Worm (Caenorhabditis elegans) whole organism, early embryonic: Measurements from ENCODE around the gene srj-29.

Source experiments
- B0310.2 ChIP-seq: sonication (generic microtip); optimal IDR thresholded peaks from 2 replicates; lab custom pipeline; 2016; ENCODE audit warnings: mild to moderate bottlenecking, missing genetic modification characterization, missing compliant biosample characterization
- aly-1 ChIP-seq: sonication (generic microtip); optimal IDR thresholded peaks from 2 replicates; lab custom pipeline; 2016; ENCODE audit warnings: missing genetic modification characterization, missing compliant biosample characterization
- ama-1 ChIP-seq: fragments of 150-350 bp; optimal IDR thresholded peaks from 2 replicates; lab custom pipeline; 2014
- ceh-13 ChIP-seq: fragments of 200-800 bp; sonication (Bioruptor generic); optimal IDR thresholded peaks from 2 replicates; lab custom pipeline; 2018; ENCODE audit warnings: mild to moderate bottlenecking, missing genetic modification characterization, missing compliant biosample characterization
- ceh-36 ChIP-seq: sonication (generic microtip); optimal IDR thresholded peaks from 2 replicates; lab custom pipeline; 2016; ENCODE audit warnings: missing genetic modification characterization, inconsistent platforms, missing compliant biosample characterization
- ets-7 ChIP-seq: sonication (generic microtip); optimal IDR thresholded peaks from 2 replicates; lab custom pipeline; 2016; ENCODE audit warnings: missing genotype, missing genetic modification characterization, missing compliant biosample characterization
- flt-1 ChIP-seq: fragments of 200-800 bp; sonication (Bioruptor generic); IDR thresholded peaks from 2 replicates; pipeline ENCODE4 v1.3.6; 2022; ENCODE audit warnings: missing genetic modification characterization, missing compliant biosample characterization
- hmbx-1 ChIP-seq: sonication (generic microtip); optimal IDR thresholded peaks from 2 replicates; lab custom pipeline; 2016; ENCODE audit warnings: mild to moderate bottlenecking, missing genetic modification characterization, missing compliant biosample characterization
- hmg-4 ChIP-seq: fragments of 200-800 bp; sonication (Bioruptor generic); optimal IDR thresholded peaks from 2 replicates; lab custom pipeline; 2018; ENCODE audit warnings: mild to moderate bottlenecking, missing genetic modification characterization, missing compliant biosample characterization
- hnd-1 ChIP-seq: sonication (generic microtip); optimal IDR thresholded peaks from 2 replicates; lab custom pipeline; 2016; ENCODE audit warnings: missing genetic modification characterization, missing compliant biosample characterization
- pes-1 ChIP-seq: fragments of 200-800 bp; sonication (Bioruptor generic); IDR thresholded peaks from 2 replicates; pipeline ENCODE4 v1.3.6; 2022; ENCODE audit warnings: missing genetic modification reagents, missing genetic modification characterization, missing compliant biosample characterization
- scrt-1 ChIP-seq: fragments of 200-800 bp; sonication (Bioruptor generic); IDR thresholded peaks from 2 replicates; pipeline ENCODE4 v1.3.6; 2022; ENCODE audit warnings: missing genetic modification characterization, missing compliant biosample characterization
- sea-1 ChIP-seq: fragments of 200-800 bp; sonication (Bioruptor generic); conservative IDR thresholded peaks from 2 replicates; pipeline ENCODE4 v1.3.6; 2022; ENCODE audit warnings: missing genetic modification characterization, missing compliant biosample characterization
- tbx-11 ChIP-seq: fragments of 200-800 bp; sonication (Bioruptor generic); IDR thresholded peaks from 2 replicates; pipeline ENCODE4 v1.3.6; 2022; ENCODE audit warnings: missing genetic modification characterization, missing compliant biosample characterization
- tbx-37 ChIP-seq: fragments of 200-800 bp; sonication (Bioruptor generic); conservative IDR thresholded peaks from 2 replicates; pipeline ENCODE4 v1.3.6; 2022; ENCODE audit warnings: missing genetic modification reagents, missing genetic modification characterization, missing compliant biosample characterization
- tra-4 ChIP-seq: sonication (generic microtip); optimal IDR thresholded peaks from 2 replicates; lab custom pipeline; 2017; ENCODE audit warnings: missing genetic modification characterization, missing compliant biosample characterization

The srj-29 gene

ce11 chrV:16040848-16041247, 34.6 kb upstream of the srj-29 start:
- TF ChIP-seq ama-1 (lab: Kevin White, UChicago) (peak; percentile 77), hmbx-1 (tag; lab: Kevin White, UChicago) (peak; percentile 8), aly-1 (peak; percentile 45), pes-1 (GFP tag; lab: Robert Waterston, UW) (peak; percentile 61), flt-1 (GFP tag; lab: Robert Waterston, UW) (0 out of 2 replicates have a peak, but pooled peaks have one; percentile 6), scrt-1 (0 out of 2 replicates have a peak, but pooled peaks have one; percentile 17)

ce11 chrV:16041412-16041811, 34.0 kb upstream of the srj-29 start:
- TF ChIP-seq ceh-36 (tag; lab: Kevin White, UChicago) = no peak
- TF ChIP-seq tbx-37 (GFP tag; lab: Robert Waterston, UW) = no peak
- no peak; the same call in 1 of the 2 replicates for TF ChIP-seq pes-1 (GFP tag; lab: Robert Waterston, UW)
- no peak for TF ChIP-seq tra-4 (tag; lab: Kevin White, UChicago)
- TF ChIP-seq tbx-11 (GFP tag; lab: Robert Waterston, UW) = no peak
- TF ChIP-seq hnd-1 (tag; lab: Kevin White, UChicago) = no peak
- no peak for TF ChIP-seq sea-1 (GFP tag; lab: Robert Waterston, UW)
- TF ChIP-seq hmbx-1 (tag; lab: Kevin White, UChicago) = no peak
- TF ChIP-seq scrt-1 = no peak
- TF ChIP-seq flt-1 (GFP tag; lab: Robert Waterston, UW) = no peak
- TF ChIP-seq aly-1 = no peak

ce11 chrV:16041925-16042742, 33.3 kb upstream of the srj-29 start, which contains the start of the genes his-2 and his-1:
TSS of gene his-2 (minus strand) at chrV:16042283.
TSS of gene his-1 (plus strand) at chrV:16042520.
- TF ChIP-seq tbx-11 (GFP tag; lab: Robert Waterston, UW) (peak; percentile 49; the same call in 1 of the 2 replicates), flt-1 (GFP tag; lab: Robert Waterston, UW) (peak; percentile 43), aly-1 (peak; percentile 61), sea-1 (GFP tag; lab: Robert Waterston, UW) (peak; percentile 47; the same call in 1 of the 2 replicates), pes-1 (GFP tag; lab: Robert Waterston, UW) (peak; percentile 73), ama-1 (lab: Kevin White, UChicago) (peak; percentile 95)

- TF ChIP-seq ceh-36 (tag; lab: Kevin White, UChicago) (peak; percentile 3), scrt-1 (no peak), hmbx-1 (tag; lab: Kevin White, UChicago) (no peak), tra-4 (tag; lab: Kevin White, UChicago) (no peak), tbx-37 (GFP tag; lab: Robert Waterston, UW) (no peak), ceh-13 (GFP tag; lab: Kevin White, UChicago) (no peak), aly-1 (peak; percentile 81), sea-1 (GFP tag; lab: Robert Waterston, UW) (no peak), hmg-4 (GFP tag; lab: Kevin White, UChicago) (no peak), hnd-1 (tag; lab: Kevin White, UChicago) (no peak), B0310.2 (peak; percentile 32), ets-7 (tag; lab: Kevin White, UChicago) (no peak), flt-1 (GFP tag; lab: Robert Waterston, UW) (no peak), tbx-11 (GFP tag; lab: Robert Waterston, UW) (0 out of 2 replicates have a peak, but pooled peaks have one; percentile 1), ama-1 (lab: Kevin White, UChicago) (peak; percentile 83)
These were observed 32.8 kb upstream of the srj-29 start for ce11 chrV:16042743-16043014.

ce11 chrV:16043686-16044085, 31.8 kb upstream of the srj-29 start:
- TF ChIP-seq ceh-36 (tag; lab: Kevin White, UChicago) = no peak

ce11 chrV:16045837-16046236, 29.6 kb upstream of the srj-29 start, which contains the start of gene T10C6.15:
TSS of gene T10C6.15 (minus strand) at chrV:16045940.
- TF ChIP-seq aly-1 = no peak
- no peak for TF ChIP-seq tbx-11 (GFP tag; lab: Robert Waterston, UW)
- TF ChIP-seq hmbx-1 (tag; lab: Kevin White, UChicago) = no peak
- TF ChIP-seq hnd-1 (tag; lab: Kevin White, UChicago) = no peak
- no peak for TF ChIP-seq ceh-13 (GFP tag; lab: Kevin White, UChicago)

ce11 chrV:16046573-16046972, 28.9 kb upstream of the srj-29 start, which contains the start of gene ZK285.2:
TSS of gene ZK285.2 (plus strand) at chrV:16046873.
- TF ChIP-seq tbx-11 (GFP tag; lab: Robert Waterston, UW) (no peak), flt-1 (GFP tag; lab: Robert Waterston, UW) (no peak), hmbx-1 (tag; lab: Kevin White, UChicago) (no peak), ceh-36 (tag; lab: Kevin White, UChicago) (no peak), B0310.2 (no peak), aly-1 (no peak), hmg-4 (GFP tag; lab: Kevin White, UChicago) (no peak), scrt-1 (no peak), tra-4 (tag; lab: Kevin White, UChicago) (no peak), hnd-1 (tag; lab: Kevin White, UChicago) (no peak), ceh-13 (GFP tag; lab: Kevin White, UChicago) (no peak), ets-7 (tag; lab: Kevin White, UChicago) (no peak), ama-1 (lab: Kevin White, UChicago) (no peak)

- TF ChIP-seq hmg-4 (GFP tag; lab: Kevin White, UChicago) (no peak), tra-4 (tag; lab: Kevin White, UChicago) (no peak), ets-7 (tag; lab: Kevin White, UChicago) (no peak), tbx-11 (GFP tag; lab: Robert Waterston, UW) (0 out of 2 replicates have a peak, but pooled peaks have one; percentile 7), tbx-37 (GFP tag; lab: Robert Waterston, UW) (no peak), sea-1 (GFP tag; lab: Robert Waterston, UW) (no peak)
These were observed 28.4 kb upstream of the srj-29 start for ce11 chrV:16047052-16047451.
